Fruit fly (Drosophila melanogaster): ENCODE data around the gene CG17652.
A peak's percentile ranks its signal among the peaks of the same experiment; 100 is the strongest.

The CG17652 gene

dm6 chr2L:1709316-1709715 is 22.8 kb downstream of the CG17652 start:
- peak; percentile 28 for TF ChIP-seq svp (GFP tag)
- peak; percentile 6 for TF ChIP-seq vri (GFP tag; optimal IDR thresholded peaks at IDR 0.05)
- no peak for TF ChIP-seq CG6276 (GFP tag; optimal IDR thresholded peaks at IDR 0.05)
- TF ChIP-seq Sox15 (GFP tag; optimal IDR thresholded peaks at IDR 0.05), result no peak
- no peak for TF ChIP-seq CG10669 (GFP tag; optimal IDR thresholded peaks at IDR 0.05)
- no peak for TF ChIP-seq ss (GFP tag; optimal IDR thresholded peaks at IDR 0.05)
- TF ChIP-seq cyc (GFP tag; optimal IDR thresholded peaks at IDR 0.05), result no peak
- TF ChIP-seq Hr39 (GFP tag; optimal IDR thresholded peaks at IDR 0.05), result no peak

dm6 chr2L:1708110-1708509 is 24.0 kb downstream of the CG17652 start:
- TF ChIP-seq svp (GFP tag), result peak; percentile 52
- peak; percentile 13 for TF ChIP-seq vri (GFP tag; optimal IDR thresholded peaks at IDR 0.05)
- TF ChIP-seq CG8319 (GFP tag; optimal IDR thresholded peaks at IDR 0.05), result no peak
- TF ChIP-seq Lpt (GFP tag; optimal IDR thresholded peaks at IDR 0.05), result no peak

- no peak for TF ChIP-seq CG7368 (GFP tag; optimal IDR thresholded peaks at IDR 0.05)
- no peak for TF ChIP-seq Eip75B (GFP tag; optimal IDR thresholded peaks at IDR 0.05)
- no peak for TF ChIP-seq svp (GFP tag)
- TF ChIP-seq net (GFP tag; optimal IDR thresholded peaks at IDR 0.05), result no peak
- no peak for TF ChIP-seq CG10669 (GFP tag; optimal IDR thresholded peaks at IDR 0.05)
- TF ChIP-seq CG6163 (GFP tag; IDR thresholded peaks at IDR 0.05), result no peak
- no peak for TF ChIP-seq CG15336 (GFP tag; IDR thresholded peaks at IDR 0.05)
- TF ChIP-seq CG32006 (GFP tag; optimal IDR thresholded peaks at IDR 0.05), result no peak
- TF ChIP-seq spab (GFP tag; optimal IDR thresholded peaks at IDR 0.05), result no peak
Observed at dm6 chr2L:1706961-1707360, 25.2 kb downstream of the CG17652 start.

dm6 chr2L:1704746-1705145 is 27.4 kb downstream of the CG17652 start, which contains the start of gene cpb:
Gene cpb (plus strand): TSS chr2L:1704902.
- no peak for TF ChIP-seq CG10669 (GFP tag; optimal IDR thresholded peaks at IDR 0.05)

- TF ChIP-seq CG7368 (GFP tag; optimal IDR thresholded peaks at IDR 0.05), result no peak
- no peak for TF ChIP-seq spab (GFP tag; optimal IDR thresholded peaks at IDR 0.05)
- no peak for TF ChIP-seq CG8632 (GFP tag; optimal IDR thresholded peaks at IDR 0.05)
- no peak for TF ChIP-seq CG1621 (tag; optimal IDR thresholded peaks at IDR 0.05)
- no peak for TF ChIP-seq OdsH (GFP tag; optimal IDR thresholded peaks at IDR 0.05)
- no peak for TF ChIP-seq ss (GFP tag; optimal IDR thresholded peaks at IDR 0.05)
- no peak for TF ChIP-seq Ets96B (tag; optimal IDR thresholded peaks at IDR 0.05)
Observed at dm6 chr2L:1696269-1696668, 35.9 kb downstream of the CG17652 start.

dm6 chr2L:1692857-1693256 is 39.3 kb downstream of the CG17652 start:
- TF ChIP-seq OdsH (GFP tag; optimal IDR thresholded peaks at IDR 0.05), result no peak
- peak; percentile 89 for TF ChIP-seq vri (GFP tag; optimal IDR thresholded peaks at IDR 0.05)
- TF ChIP-seq esn (GFP tag; optimal IDR thresholded peaks at IDR 0.05), result no peak
- TF ChIP-seq svp (GFP tag), result no peak
- no peak for TF ChIP-seq CG6808 (GFP tag; optimal IDR thresholded peaks at IDR 0.05)
- TF ChIP-seq Eip93F (GFP tag; optimal IDR thresholded peaks at IDR 0.05), result peak; percentile 50
- TF ChIP-seq CG9139 (GFP tag; optimal IDR thresholded peaks at IDR 0.05), result no peak
- TF ChIP-seq CG34406 (GFP tag; optimal IDR thresholded peaks at IDR 0.05), result no peak
- no peak for TF ChIP-seq CG7368 (GFP tag; optimal IDR thresholded peaks at IDR 0.05)
- no peak for TF ChIP-seq Hr38 (GFP tag; optimal IDR thresholded peaks at IDR 0.05)
